Worm (Caenorhabditis elegans) whole organism, L3 larva: ENCODE data around the gene fat-5.

Experiments
- elt-1 ChIP-seq: fragments of 150-350 bp; optimal IDR thresholded peaks from 2 replicates; lab custom pipeline; 2014; ENCODE audit warnings: missing biosample characterization, missing genetic modification characterization
- fkh-10 ChIP-seq: sonication (generic microtip); optimal IDR thresholded peaks from 2 replicates; lab custom pipeline; 2017; ENCODE audit warnings: missing biosample characterization, missing genetic modification reagents, missing genetic modification characterization
- jun-1 ChIP-seq: fragments of 150-350 bp; optimal IDR thresholded peaks from 2 replicates; lab custom pipeline; 2014; ENCODE audit warnings: missing biosample characterization, missing genetic modification reagents, missing genetic modification characterization
- nhr-28 ChIP-seq: fragments of 150-350 bp; optimal IDR thresholded peaks from 2 replicates; lab custom pipeline; 2014; ENCODE audit warnings: missing biosample characterization, missing genetic modification characterization
- nhr-76 ChIP-seq: fragments of 150-350 bp; sonication (generic microtip); optimal IDR thresholded peaks from 5 replicates; lab custom pipeline; 2014; ENCODE audit warnings: missing biosample characterization, missing genetic modification characterization
- pha-4 ChIP-seq: fragments of 150-350 bp; optimal IDR thresholded peaks from 2 replicates; lab custom pipeline; 2014; ENCODE audit warnings: missing biosample characterization, missing genetic modification reagents, missing genetic modification characterization

ce11 chrV:17721709-17722108, 3.1 kb upstream of the fat-5 start:
- TF ChIP-seq nhr-76, result no peak
- no peak for TF ChIP-seq fkh-10 (GFP tag; lab: Kevin White, UChicago)
- TF ChIP-seq nhr-28 (tag; lab: Kevin White, UChicago), result no peak
- peak; percentile 84 for TF ChIP-seq jun-1
- TF ChIP-seq elt-1, result no peak
- TF ChIP-seq pha-4, result peak; percentile 47
